Fruit fly (Drosophila melanogaster) whole organism, embryonic: Measurements from ENCODE around the gene Dtg.

Experiments used
- BtbVII ChIP-seq: fragments of 200-800 bp; sonication (Bioruptor generic); optimal IDR thresholded peaks from 3 replicates; lab custom pipeline; 2017; ENCODE audit warnings: missing biosample characterization, mild to moderate bottlenecking, missing genetic modification characterization
- Bteb2 ChIP-seq: fragments of 200-800 bp; sonication (Bioruptor generic); optimal IDR thresholded peaks from 2 replicates; lab custom pipeline; 2016; ENCODE audit warnings: missing biosample characterization, missing genetic modification characterization
- CG10959 ChIP-seq: fragments of 200-800 bp; sonication (Bioruptor generic); IDR thresholded peaks from 2 replicates; pipeline ENCODE4 v1.3.6; 2022; ENCODE audit warnings: missing biosample characterization, missing genetic modification characterization
- CG10979 ChIP-seq: fragments of 200-800 bp; sonication (Bioruptor generic); optimal IDR thresholded peaks from 2 replicates; lab custom pipeline; 2018; ENCODE audit warnings: missing biosample characterization, mild to moderate bottlenecking, missing genetic modification characterization, moderate library complexity
- CG11560 ChIP-seq: fragments of 200-800 bp; sonication (Bioruptor generic); IDR thresholded peaks from 3 replicates; pipeline ENCODE4 v1.3.6; 2022; ENCODE audit warnings: missing biosample characterization, missing genetic modification characterization
- CG12769 ChIP-seq: fragments of 200-800 bp; sonication (Bioruptor generic); optimal IDR thresholded peaks from 2 replicates; lab custom pipeline; 2019; ENCODE audit warnings: missing biosample characterization, mild to moderate bottlenecking, missing genetic modification characterization, moderate library complexity
- CG13287 ChIP-seq: fragments of 200-800 bp; sonication (Bioruptor generic); IDR thresholded peaks from 2 replicates; pipeline ENCODE4 v1.3.6; 2022; ENCODE audit warnings: missing biosample characterization, missing genetic modification characterization; ENCODE audit not compliant: partially characterized antibody
- CG13296 ChIP-seq: fragments of 200-800 bp; sonication (Bioruptor generic); optimal IDR thresholded peaks from 3 replicates; lab custom pipeline; 2018; ENCODE audit warnings: missing biosample characterization, mild to moderate bottlenecking, missing genetic modification characterization
- CG16779 ChIP-seq: fragments of 200-800 bp; sonication (Bioruptor generic); IDR thresholded peaks from 2 replicates; pipeline ENCODE4 v1.3.6; 2022; ENCODE audit warnings: missing biosample characterization, missing genetic modification characterization
- CG16815 ChIP-seq: fragments of 200-800 bp; sonication (Bioruptor generic); optimal IDR thresholded peaks from 3 replicates; lab custom pipeline; 2017; ENCODE audit warnings: missing biosample characterization, mild to moderate bottlenecking, missing genetic modification characterization
- CG2712 ChIP-seq: fragments of 200-800 bp; optimal IDR thresholded peaks from 3 replicates; lab custom pipeline; 2019; ENCODE audit warnings: missing biosample characterization, mild to moderate bottlenecking, missing genetic modification characterization, moderate library complexity
- CG33557 ChIP-seq: fragments of 200-800 bp; sonication (Bioruptor generic); optimal IDR thresholded peaks from 2 replicates; lab custom pipeline; 2019; ENCODE audit warnings: missing biosample characterization, mild to moderate bottlenecking, missing genetic modification characterization, moderate library complexity
- CG34376 ChIP-seq: fragments of 200-800 bp; sonication (Bioruptor generic); optimal IDR thresholded peaks from 2 replicates; lab custom pipeline; 2018; ENCODE audit warnings: missing biosample characterization, mild to moderate bottlenecking, missing genetic modification characterization
- CG34422 ChIP-seq: fragments of 200-800 bp; sonication (Bioruptor generic); IDR thresholded peaks from 3 replicates; pipeline ENCODE4 v1.3.6; 2022; ENCODE audit warnings: missing biosample characterization, missing genetic modification characterization
- CG4328 ChIP-seq: fragments of 200-800 bp; sonication (Bioruptor generic); optimal IDR thresholded peaks from 3 replicates; lab custom pipeline; 2017; ENCODE audit warnings: missing biosample characterization, missing genetic modification reagents, missing genetic modification characterization
- CG43689 ChIP-seq: fragments of 200-800 bp; sonication (Bioruptor generic); IDR thresholded peaks from 2 replicates; pipeline ENCODE4 v1.3.6; 2022; ENCODE audit warnings: missing biosample characterization, missing genetic modification characterization
- CG4854 ChIP-seq: fragments of 200-800 bp; sonication (Bioruptor generic); optimal IDR thresholded peaks from 2 replicates; lab custom pipeline; 2016; ENCODE audit warnings: missing biosample characterization, missing genetic modification characterization, inconsistent platforms
- CG7372 ChIP-seq: fragments of 200-800 bp; sonication (Bioruptor generic); IDR thresholded peaks from 2 replicates; pipeline ENCODE4 v1.3.6; 2022; ENCODE audit warnings: missing biosample characterization, missing genetic modification characterization
- CG7839 ChIP-seq: fragments of 200-800 bp; sonication (Bioruptor generic); optimal IDR thresholded peaks from 3 replicates; lab custom pipeline; 2018; ENCODE audit warnings: missing biosample characterization, mild to moderate bottlenecking, missing genetic modification characterization, moderate library complexity
- CG8281 ChIP-seq: fragments of 200-800 bp; sonication (Bioruptor generic); optimal IDR thresholded peaks from 2 replicates; lab custom pipeline; 2018; ENCODE audit warnings: missing biosample characterization, mild to moderate bottlenecking, missing genetic modification characterization, moderate library complexity
- CG9797 ChIP-seq: fragments of 200-800 bp; sonication (Bioruptor generic); optimal IDR thresholded peaks from 3 replicates; lab custom pipeline; 2018; ENCODE audit warnings: missing biosample characterization, mild to moderate bottlenecking, missing genetic modification characterization
- Drgx ChIP-seq: fragments of 200-800 bp; sonication (Bioruptor generic); IDR thresholded peaks from 2 replicates; pipeline ENCODE4 v1.3.6; 2022; ENCODE audit warnings: missing biosample characterization, missing genetic modification characterization
- E2f1 ChIP-seq: fragments of 200-800 bp; sonication (Bioruptor generic); IDR thresholded peaks from 2 replicates; pipeline ENCODE4 v1.3.6; 2022; ENCODE audit warnings: missing biosample characterization, missing genetic modification characterization
- Ets97D ChIP-seq: fragments of 200-800 bp; sonication (Bioruptor generic); optimal IDR thresholded peaks from 3 replicates; lab custom pipeline; 2016; ENCODE audit warnings: missing biosample characterization, missing genetic modification characterization
- HmgZ ChIP-seq: fragments of 200-800 bp; sonication (Bioruptor generic); optimal IDR thresholded peaks from 2 replicates; lab custom pipeline; 2018; ENCODE audit warnings: missing biosample characterization, mild to moderate bottlenecking, missing genetic modification characterization
- Sin3A ChIP-seq: fragments of >200 bp; optimal IDR thresholded peaks from 2 replicates; lab custom pipeline; 2018
- TFAM ChIP-seq: fragments of 200-800 bp; sonication (Bioruptor generic); optimal IDR thresholded peaks from 2 replicates; lab custom pipeline; 2017; ENCODE audit warnings: missing biosample characterization, missing genetic modification characterization, inconsistent platforms
- abd-A ChIP-seq: fragments of 200-800 bp; sonication (Bioruptor generic); optimal IDR thresholded peaks from 3 replicates; lab custom pipeline; 2019; ENCODE audit warnings: missing biosample characterization, mild to moderate bottlenecking, missing genetic modification characterization, moderate library complexity
- ac ChIP-seq: fragments of 200-800 bp; sonication (Bioruptor generic); optimal IDR thresholded peaks from 3 replicates; lab custom pipeline; 2017; ENCODE audit warnings: missing biosample characterization, mild to moderate bottlenecking, missing genetic modification characterization
- bab2 ChIP-seq: fragments of 200-800 bp; sonication (Bioruptor generic); optimal IDR thresholded peaks from 2 replicates; lab custom pipeline; 2016; ENCODE audit warnings: missing biosample characterization, missing genetic modification characterization
- bsh ChIP-seq, 2 experiments: fragments of 200-800 bp; sonication (Bioruptor generic); optimal IDR thresholded peaks; 2 replicates each; lab custom pipeline; 2017 to 2018; ENCODE audit warnings: mild to moderate bottlenecking in 2 of 2, missing biosample characterization in 2 of 2, missing genetic modification characterization in 2 of 2, moderate library complexity in 1 of 2
- croc ChIP-seq: fragments of 200-800 bp; sonication (Bioruptor generic); conservative IDR thresholded peaks from 3 replicates; pipeline ENCODE4 v1.3.6; 2022; ENCODE audit warnings: missing biosample characterization, missing genetic modification characterization
- cwo ChIP-seq: fragments of 200-800 bp; sonication (Bioruptor generic); optimal IDR thresholded peaks from 3 replicates; lab custom pipeline; 2017; ENCODE audit warnings: missing biosample characterization, missing genetic modification characterization, mild to moderate bottlenecking, moderate library complexity, missing genetic modification reagents
- dan ChIP-seq: fragments of 200-800 bp; sonication (Bioruptor generic); IDR thresholded peaks from 2 replicates; pipeline ENCODE4 v1.3.6; 2022; ENCODE audit warnings: missing biosample characterization, missing genetic modification characterization
- ewg ChIP-seq: fragments of 200-800 bp; sonication (Bioruptor generic); optimal IDR thresholded peaks from 3 replicates; lab custom pipeline; 2017; ENCODE audit warnings: mild to moderate bottlenecking, missing biosample characterization, missing genetic modification reagents, missing genetic modification characterization
- exex ChIP-seq: fragments of 200-800 bp; sonication (Bioruptor generic); optimal IDR thresholded peaks from 4 replicates; lab custom pipeline; 2018; ENCODE audit warnings: missing biosample characterization, mild to moderate bottlenecking, missing genetic modification characterization, moderate library complexity
- fd102C ChIP-seq: fragments of 200-800 bp; sonication (Bioruptor generic); optimal IDR thresholded peaks from 2 replicates; lab custom pipeline; 2018; ENCODE audit warnings: missing biosample characterization, mild to moderate bottlenecking, missing genetic modification characterization, moderate library complexity
- fd3F ChIP-seq: fragments of 200-800 bp; sonication (Bioruptor generic); optimal IDR thresholded peaks from 2 replicates; lab custom pipeline; 2018; ENCODE audit warnings: missing biosample characterization, mild to moderate bottlenecking, missing genetic modification characterization, moderate library complexity
- gem ChIP-seq: fragments of 200-800 bp; sonication (Bioruptor generic); optimal IDR thresholded peaks from 2 replicates; lab custom pipeline; 2019; ENCODE audit warnings: missing biosample characterization, mild to moderate bottlenecking, missing genetic modification characterization, moderate library complexity
- ham ChIP-seq: fragments of 200-800 bp; sonication (Bioruptor generic); IDR thresholded peaks from 2 replicates; pipeline ENCODE4 v1.3.6; 2022; ENCODE audit warnings: missing biosample characterization, missing genetic modification characterization
- insv ChIP-seq, 2 experiments: fragments of 200-800 bp; sonication (Bioruptor generic); optimal IDR thresholded peaks; 3 replicates each; lab custom pipeline; 2016 to 2018; ENCODE audit warnings: missing biosample characterization in 2 of 2, missing genetic modification characterization in 2 of 2
- kah ChIP-seq: fragments of 200-800 bp; sonication (Bioruptor generic); optimal IDR thresholded peaks from 2 replicates; lab custom pipeline; 2018; ENCODE audit warnings: missing biosample characterization, mild to moderate bottlenecking, missing genetic modification characterization
- kni ChIP-seq: fragments of 200-800 bp; sonication (Bioruptor generic); optimal IDR thresholded peaks from 3 replicates; lab custom pipeline; 2017; ENCODE audit warnings: mild to moderate bottlenecking, missing biosample characterization, missing genetic modification reagents, missing genetic modification characterization
- mirr ChIP-seq: fragments of 200-800 bp; sonication (Bioruptor generic); optimal IDR thresholded peaks from 3 replicates; lab custom pipeline; 2018; ENCODE audit warnings: missing biosample characterization, mild to moderate bottlenecking, missing genetic modification characterization
- nerfin-1 ChIP-seq: fragments of 200-800 bp; sonication (Bioruptor generic); optimal IDR thresholded peaks from 3 replicates; lab custom pipeline; 2019; ENCODE audit warnings: missing biosample characterization, mild to moderate bottlenecking, missing genetic modification characterization, moderate library complexity
- pita ChIP-seq: fragments of 200-800 bp; sonication (Bioruptor generic); optimal IDR thresholded peaks from 2 replicates; lab custom pipeline; 2017; ENCODE audit warnings: missing biosample characterization, mild to moderate bottlenecking, missing genetic modification characterization
- pnt ChIP-seq: fragments of 200-800 bp; sonication (Bioruptor generic); optimal IDR thresholded peaks from 3 replicates; lab custom pipeline; 2016; ENCODE audit warnings: missing biosample characterization, missing genetic modification characterization
- repo ChIP-seq: fragments of 200-800 bp; sonication (Bioruptor generic); optimal IDR thresholded peaks from 2 replicates; lab custom pipeline; 2016; ENCODE audit warnings: missing biosample characterization, missing genetic modification characterization
- sug ChIP-seq: fragments of 200-800 bp; optimal IDR thresholded peaks from 2 replicates; lab custom pipeline; 2019; ENCODE audit warnings: missing biosample characterization, mild to moderate bottlenecking, missing genetic modification characterization, moderate library complexity
- tgo ChIP-seq: fragments of 200-800 bp; sonication (Bioruptor generic); IDR thresholded peaks from 3 replicates; pipeline ENCODE4 v1.3.6; 2022; ENCODE audit warnings: missing biosample characterization, missing genetic modification characterization
- zen ChIP-seq: fragments of 200-800 bp; sonication (Bioruptor generic); optimal IDR thresholded peaks from 3 replicates; lab custom pipeline; 2018; ENCODE audit warnings: missing biosample characterization, mild to moderate bottlenecking, missing genetic modification characterization, moderate library complexity

The Dtg gene

DNA sequence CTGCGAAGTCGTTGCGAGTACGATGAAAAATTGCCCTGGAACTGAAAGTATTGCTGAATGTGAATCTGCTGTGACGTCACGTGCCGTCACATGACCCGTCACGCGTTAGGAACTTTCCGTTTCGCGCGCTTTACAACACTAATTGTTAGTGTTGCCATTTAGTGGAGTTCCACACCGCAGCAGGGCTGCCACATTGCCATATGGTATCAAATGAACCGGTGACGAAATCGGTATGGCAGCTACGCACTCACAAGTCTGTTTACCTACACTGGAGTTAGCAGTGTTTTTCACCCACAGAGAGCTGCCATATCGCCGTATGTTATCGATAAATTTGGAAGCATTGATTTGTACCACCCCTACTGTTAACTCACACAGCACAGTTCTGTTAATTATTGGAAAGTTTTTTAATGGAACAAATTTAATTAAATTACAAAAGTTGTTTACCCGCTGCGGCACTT, 20.1 kb upstream of the Dtg start, which contains the start of the genes Vha55 and Snx3 (continued):
- TF ChIP-seq Bteb2 (GFP tag; lab: Kevin White, UChicago): peak; percentile 85
- TF ChIP-seq cwo (GFP tag; lab: Kevin White, UChicago): peak; percentile 96
- TF ChIP-seq CG43689 (GFP tag; lab: Robert Waterston, UW): no peak
- no peak for TF ChIP-seq CG10959
- no peak for TF ChIP-seq CG4328 (GFP tag; lab: Kevin White, UChicago)
- TF ChIP-seq repo: peak; percentile 27
- no peak for TF ChIP-seq kni (GFP tag; lab: Kevin White, UChicago)
- peak; percentile 38 for TF ChIP-seq CG4854 (GFP tag; lab: Kevin White, UChicago)
- no peak for TF ChIP-seq CG7372 (GFP tag; lab: Robert Waterston, UW)
- no peak for TF ChIP-seq tgo
- peak; percentile 97 for TF ChIP-seq Ets97D
- TF ChIP-seq BtbVII (GFP tag; lab: Kevin White, UChicago): peak; percentile 44
- TF ChIP-seq CG10979 (tag; lab: Kevin White, UChicago): peak; percentile 7
- TF ChIP-seq ham: no peak
- no peak for TF ChIP-seq CG12769 (tag; lab: Kevin White, UChicago)
- no peak for TF ChIP-seq CG16779 (GFP tag; lab: Robert Waterston, UW)
- TF ChIP-seq E2f1 (GFP tag; lab: Robert Waterston, UW): no peak
- TF ChIP-seq ewg (GFP tag; lab: Kevin White, UChicago): peak; percentile 46
- TF ChIP-seq croc (GFP tag; lab: Robert Waterston, UW): peak; percentile 31; the same call in 2 of the 3 replicates
- peak; percentile 85 for TF ChIP-seq bab2
- peak; percentile 36 for TF ChIP-seq CG7839
- peak; percentile 79 for TF ChIP-seq mirr
- peak; percentile 54 for TF ChIP-seq CG2712
- TF ChIP-seq CG13287 (GFP tag; lab: Robert Waterston, UW): no peak
- peak; percentile 95 for TF ChIP-seq CG9797 (GFP tag; lab: Kevin White, UChicago)
- peak; percentile 82 for TF ChIP-seq sug (tag; lab: Kevin White, UChicago)
- TF ChIP-seq CG11560: no peak
- no peak for TF ChIP-seq fd102C (GFP tag; lab: Kevin White, UChicago)
- TF ChIP-seq nerfin-1 (tag; lab: Kevin White, UChicago): peak; percentile 95
- TF ChIP-seq gem: peak; percentile 43
- TF ChIP-seq exex (tag; lab: Kevin White, UChicago): peak; percentile 7
- TF ChIP-seq dan (GFP tag; lab: Robert Waterston, UW): no peak
- TF ChIP-seq CG13296 (GFP tag; lab: Kevin White, UChicago): no peak
- peak; percentile 92 for TF ChIP-seq Sin3A (lab: Kevin White, UChicago)
- peak; percentile 46 for TF ChIP-seq CG34376 (GFP tag; lab: Kevin White, UChicago)
- TF ChIP-seq pita (GFP tag; lab: Kevin White, UChicago): peak; percentile 98
- TF ChIP-seq Drgx (GFP tag; lab: Robert Waterston, UW): no peak
- TF ChIP-seq CG16815 (GFP tag; lab: Kevin White, UChicago): peak; percentile 51
- peak in 1 of 2 experiments; percentile 40 for TF ChIP-seq bsh (GFP tag; optimal IDR thresholded peaks at IDR 0.05; lab: Kevin White, UChicago)
- peak; percentile 78 for TF ChIP-seq pnt (GFP tag; lab: Kevin White, UChicago)
- TF ChIP-seq fd3F: peak; percentile 18
- TF ChIP-seq kah (GFP tag; lab: Kevin White, UChicago): no peak
- no peak for TF ChIP-seq TFAM (GFP tag; lab: Kevin White, UChicago)
- TF ChIP-seq CG34422 (GFP tag; lab: Robert Waterston, UW): no peak
- TF ChIP-seq CG8281 (tag; lab: Kevin White, UChicago): no peak
- TF ChIP-seq abd-A (tag; lab: Kevin White, UChicago): no peak
- peak; percentile 58 for TF ChIP-seq zen
- TF ChIP-seq ac (GFP tag; lab: Kevin White, UChicago): no peak
- peak in 1 of 2 experiments; percentile 68 for TF ChIP-seq insv (GFP tag; optimal IDR thresholded peaks at IDR 0.05; lab: Kevin White, UChicago)
- TF ChIP-seq CG33557 (GFP tag; lab: Kevin White, UChicago): peak; percentile 37
- TF ChIP-seq HmgZ (tag; lab: Kevin White, UChicago): peak; percentile 91
